Fruit fly (Drosophila melanogaster) whole organism, wandering third instar larva: ENCODE results near the gene Spp.
A peak's percentile ranks its signal among the peaks of the same experiment; 100 is the strongest.

Experiments
- Abd-B ChIP-seq: fragments of >200 bp; optimal IDR thresholded peaks from 2 replicates; lab custom pipeline; 2017; ENCODE audit warnings: missing biosample characterization, missing genetic modification characterization
- CG32264 ChIP-seq: fragments of 200-800 bp; sonication (Bioruptor generic); optimal IDR thresholded peaks from 2 replicates; lab custom pipeline; 2016; ENCODE audit warnings: missing biosample characterization, missing genetic modification characterization
- CG9705 ChIP-seq: fragments of 200-800 bp; sonication (Bioruptor generic); optimal IDR thresholded peaks from 2 replicates; lab custom pipeline; 2018; ENCODE audit warnings: missing biosample characterization, mild to moderate bottlenecking, missing genetic modification characterization
- CrebA ChIP-seq: fragments of 200-800 bp; sonication (Bioruptor generic); optimal IDR thresholded peaks from 2 replicates; lab custom pipeline; 2016; ENCODE audit warnings: missing biosample characterization, mild to moderate bottlenecking, missing genetic modification characterization, borderline replicate concordance
- Dfd ChIP-seq: fragments of >200 bp; optimal IDR thresholded peaks from 2 replicates; lab custom pipeline; 2017; ENCODE audit warnings: missing biosample characterization, missing genetic modification characterization
- Dif ChIP-seq: fragments of 200-275, 200-300 bp; sonication (Bioruptor generic); optimal IDR thresholded peaks from 2 replicates; lab custom pipeline; 2018; ENCODE audit warnings: missing biosample characterization, missing genetic modification characterization; ENCODE audit not compliant: partially characterized antibody
- GATAd ChIP-seq: sonication (Bioruptor generic); optimal IDR thresholded peaks from 2 replicates; lab custom pipeline; 2016; ENCODE audit warnings: missing biosample characterization, missing genetic modification characterization
- HLH106 ChIP-seq: fragments of 200-800 bp; optimal IDR thresholded peaks from 3 replicates; lab custom pipeline; 2019; ENCODE audit warnings: missing biosample characterization, mild to moderate bottlenecking, missing genetic modification characterization, moderate library complexity
- Hnf4 ChIP-seq: fragments of 200-800 bp; sonication (Bioruptor generic); optimal IDR thresholded peaks from 2 replicates; lab custom pipeline; 2016; ENCODE audit warnings: missing biosample characterization, mild to moderate bottlenecking, missing genetic modification characterization
- Hr83 ChIP-seq: fragments of 200-300 bp; sonication (Bioruptor generic); optimal IDR thresholded peaks from 2 replicates; lab custom pipeline; 2016; ENCODE audit warnings: missing biosample characterization, mild to moderate bottlenecking, missing genetic modification characterization, moderate library complexity; ENCODE audit not compliant: poor library complexity, severe bottlenecking
- Jra ChIP-seq: sonication (Bioruptor generic); optimal IDR thresholded peaks from 2 replicates; lab custom pipeline; 2016; ENCODE audit warnings: missing biosample characterization, missing genetic modification characterization
- Mio ChIP-seq: sonication (Bioruptor generic); optimal IDR thresholded peaks from 2 replicates; lab custom pipeline; 2016; ENCODE audit warnings: missing biosample characterization, missing genetic modification characterization
- Myc ChIP-seq: fragments of >200 bp; optimal IDR thresholded peaks from 2 replicates; lab custom pipeline; 2017
- N ChIP-seq: fragments of >200 bp; optimal IDR thresholded peaks from 2 replicates; lab custom pipeline; 2018; ENCODE audit warnings: missing biosample characterization, missing external identifiers, missing genetic modification characterization
- OdsH ChIP-seq: fragments of 200-800 bp; sonication (Bioruptor generic); optimal IDR thresholded peaks from 2 replicates; lab custom pipeline; 2016; ENCODE audit warnings: missing biosample characterization, mild to moderate bottlenecking, missing genetic modification characterization
- Sp1 ChIP-seq: fragments of 200-800 bp; sonication (Bioruptor generic); optimal IDR thresholded peaks from 3 replicates; lab custom pipeline; 2019; ENCODE audit warnings: missing biosample characterization, mild to moderate bottlenecking, missing genetic modification characterization, moderate library complexity
- Vsx2 ChIP-seq: fragments of 200-300, 225-300 bp; sonication (Bioruptor generic); optimal IDR thresholded peaks from 2 replicates; lab custom pipeline; 2018; ENCODE audit warnings: missing biosample characterization, missing genetic modification characterization; ENCODE audit not compliant: partially characterized antibody
- brk ChIP-seq: fragments of 200-800 bp; sonication (Bioruptor generic); optimal IDR thresholded peaks from 2 replicates; lab custom pipeline; 2016; ENCODE audit warnings: missing biosample characterization, mild to moderate bottlenecking, missing genetic modification characterization
- dl ChIP-seq, 2 experiments: fragments of 175-275, 200-275 bp in 1 of 2; fragments of 200-275 bp in 1 of 2; sonication (Bioruptor generic); optimal IDR thresholded peaks; lab custom pipeline; 2018; ENCODE audit warnings: mild to moderate bottlenecking in 2 of 2, missing biosample characterization in 2 of 2, missing genetic modification characterization in 2 of 2, moderate library complexity in 2 of 2; ENCODE audit not compliant: partially characterized antibody in 2 of 2, insufficient read depth in 1 of 2
- dmrt93B ChIP-seq: fragments of 200-800 bp; sonication (Bioruptor generic); optimal IDR thresholded peaks from 2 replicates; lab custom pipeline; 2018; ENCODE audit warnings: missing biosample characterization, mild to moderate bottlenecking, missing genetic modification characterization
- dsf ChIP-seq: sonication (Bioruptor generic); optimal IDR thresholded peaks from 2 replicates; lab custom pipeline; 2016; ENCODE audit warnings: missing biosample characterization, missing genetic modification characterization, borderline replicate concordance
- ey ChIP-seq: fragments of 200-800 bp; sonication (Bioruptor generic); optimal IDR thresholded peaks from 2 replicates; lab custom pipeline; 2016; ENCODE audit warnings: missing biosample characterization, missing genetic modification characterization
- foxo ChIP-seq, 2 experiments: fragments of 200-800 bp; sonication (Bioruptor generic); optimal IDR thresholded peaks; 2 replicates in 1 of 2; 3 replicates in 1 of 2; lab custom pipeline; 2016 to 2017; ENCODE audit warnings: missing biosample characterization in 2 of 2, missing genetic modification characterization in 2 of 2
- h ChIP-seq: fragments of 200-800 bp; sonication (Bioruptor generic); optimal IDR thresholded peaks from 3 replicates; lab custom pipeline; 2016; ENCODE audit warnings: missing biosample characterization, mild to moderate bottlenecking, missing genetic modification characterization
- jim ChIP-seq: fragments of 175-275, 200-325 bp; sonication (Bioruptor generic); optimal IDR thresholded peaks from 2 replicates; lab custom pipeline; 2016; ENCODE audit warnings: missing biosample characterization, mild to moderate bottlenecking, missing genetic modification characterization
- pan ChIP-seq: fragments of >200 bp; optimal IDR thresholded peaks from 2 replicates; lab custom pipeline; 2017
- psq ChIP-seq: fragments of 200-800 bp; sonication (Bioruptor generic); optimal IDR thresholded peaks from 3 replicates; lab custom pipeline; 2017; ENCODE audit warnings: missing biosample characterization, mild to moderate bottlenecking, missing genetic modification characterization, moderate library complexity
- sv ChIP-seq: fragments of 200-800 bp; sonication (Bioruptor generic); optimal IDR thresholded peaks from 3 replicates; lab custom pipeline; 2016; ENCODE audit warnings: missing biosample characterization, missing genetic modification characterization
- tai ChIP-seq: sonication (Bioruptor generic); optimal IDR thresholded peaks from 2 replicates; lab custom pipeline; 2016; ENCODE audit warnings: missing biosample characterization, missing genetic modification characterization
- usp ChIP-seq: fragments of >200 bp; optimal IDR thresholded peaks from 2 replicates; lab custom pipeline; 2017; ENCODE audit warnings: missing biosample characterization, missing genetic modification characterization

The Spp gene

dm6 chr2L:574226-574625, 29.8 kb upstream of the Spp start, which contains the start of the genes Ipk2 and cold (continued):
- TF ChIP-seq Dif (GFP tag; lab: Kevin White, UChicago) (no peak), dsf (GFP tag; lab: Kevin White, UChicago) (no peak), CG32264 (GFP tag; lab: Kevin White, UChicago) (peak; percentile 62), foxo (GFP tag; optimal IDR thresholded peaks at IDR 0.05; lab: Kevin White, UChicago) (peak in 1 of 2 experiments; percentile 89), usp (GFP tag; lab: Kevin White, UChicago) (no peak), Abd-B (GFP tag; lab: Kevin White, UChicago) (no peak), Mio (peak; percentile 64), CrebA (GFP tag; lab: Kevin White, UChicago) (no peak), OdsH (peak; percentile 81), sv (GFP tag; lab: Kevin White, UChicago) (peak; percentile 92), tai (no peak), brk (no peak), Hnf4 (no peak), Dfd (GFP tag; lab: Kevin White, UChicago) (no peak), Sp1 (GFP tag; lab: Kevin White, UChicago) (peak; percentile 84), GATAd (GFP tag; lab: Kevin White, UChicago) (no peak)

- TF ChIP-seq CG9705 (GFP tag; lab: Kevin White, UChicago), result peak; percentile 54
- peak; percentile 39 for TF ChIP-seq sv (GFP tag; lab: Kevin White, UChicago)
- TF ChIP-seq Vsx2 (GFP tag; lab: Kevin White, UChicago), result no peak
- TF ChIP-seq usp (GFP tag; lab: Kevin White, UChicago), result no peak
- peak; percentile 34 for TF ChIP-seq psq (GFP tag; lab: Kevin White, UChicago)
- peak; percentile 35 for TF ChIP-seq OdsH
- peak; percentile 52 for TF ChIP-seq Myc
- no peak for TF ChIP-seq h (GFP tag; lab: Kevin White, UChicago)
- TF ChIP-seq jim (GFP tag; lab: Kevin White, UChicago), result no peak
- TF ChIP-seq ey (GFP tag; lab: Kevin White, UChicago), result peak; percentile 1
- peak; percentile 53 for TF ChIP-seq Sp1 (GFP tag; lab: Kevin White, UChicago)
- no peak for TF ChIP-seq Hr83 (GFP tag; lab: Kevin White, UChicago)
- TF ChIP-seq GATAd (GFP tag; lab: Kevin White, UChicago), result peak; percentile 2
- peak; percentile 58 for TF ChIP-seq HLH106
- no peak for TF ChIP-seq Jra (GFP tag; lab: Kevin White, UChicago)
- TF ChIP-seq, all 38 proteins: peak for 9
Observed at dm6 chr2L:568030-568429, 23.6 kb upstream of the Spp start, which contains the start of the genes Nle and Sf3b1. Gene Nle, minus strand, starts transcription at chr2L:568121. Gene Sf3b1, plus strand, starts transcription at chr2L:568340.

dm6 chr2L:563769-564550, 19.5 kb upstream of the Spp start, which contains the start of the genes uncNacbeta and CG2794:
Gene uncNacbeta, minus strand, starts transcription at chr2L:563819.
Gene CG2794, plus strand, starts transcription at chr2L:564163.
- TF ChIP-seq foxo (GFP tag; optimal IDR thresholded peaks at IDR 0.05; lab: Kevin White, UChicago) (peak in 1 of 2 experiments; percentile 25), Mio (no peak), Myc (peak; percentile 91)
- TF ChIP-seq, all 38 proteins: peak for 2

dm6 chr2L:563314-563713, 18.9 kb upstream of the Spp start:
- TF ChIP-seq CG32264 (GFP tag; lab: Kevin White, UChicago) (no peak), brk (no peak), Dif (GFP tag; lab: Kevin White, UChicago) (no peak), dmrt93B (no peak), OdsH (no peak), Hnf4 (no peak), Jra (GFP tag; lab: Kevin White, UChicago) (no peak), Vsx2 (GFP tag; lab: Kevin White, UChicago) (no peak), pan (no peak), CG9705 (GFP tag; lab: Kevin White, UChicago) (no peak), sv (GFP tag; lab: Kevin White, UChicago) (no peak), foxo (GFP tag; optimal IDR thresholded peaks at IDR 0.05; lab: Kevin White, UChicago) (no peak), jim (GFP tag; lab: Kevin White, UChicago) (no peak), psq (GFP tag; lab: Kevin White, UChicago) (no peak), Hr83 (GFP tag; lab: Kevin White, UChicago) (no peak), Sp1 (GFP tag; lab: Kevin White, UChicago) (no peak), dl (GFP tag; optimal IDR thresholded peaks at IDR 0.05; lab: Kevin White, UChicago; ENCODE audit: insufficient read depth in 1 of 2, partially characterized antibody in 2 of 2) (no peak), N (GFP tag; lab: Kevin White, UChicago) (no peak)
